Fruit fly (Drosophila melanogaster) whole organism, embryonic: ENCODE measurements around the gene Cdc6.

Experiments
- Bgb ChIP-seq: fragments of 200-800 bp; sonication (Bioruptor generic); IDR thresholded peaks from 2 replicates; pipeline ENCODE4 v1.3.6; 2022; ENCODE audit warnings: missing biosample characterization, missing genetic modification characterization; ENCODE audit not compliant: partially characterized antibody
- CG1024 ChIP-seq: fragments of 200-800 bp; sonication (Bioruptor generic); IDR thresholded peaks from 2 replicates; pipeline ENCODE4 v1.3.6; 2022; ENCODE audit warnings: missing biosample characterization, missing genetic modification characterization
- CG10366 ChIP-seq: fragments of 200-800 bp; sonication (Bioruptor generic); IDR thresholded peaks from 2 replicates; pipeline ENCODE4 v1.3.6; 2022; ENCODE audit warnings: missing biosample characterization, missing genetic modification characterization
- CG10959 ChIP-seq: fragments of 200-800 bp; sonication (Bioruptor generic); IDR thresholded peaks from 2 replicates; pipeline ENCODE4 v1.3.6; 2022; ENCODE audit warnings: missing biosample characterization, missing genetic modification characterization
- CG10979 ChIP-seq: fragments of 200-800 bp; sonication (Bioruptor generic); optimal IDR thresholded peaks from 2 replicates; lab custom pipeline; 2018; ENCODE audit warnings: missing biosample characterization, mild to moderate bottlenecking, missing genetic modification characterization, moderate library complexity
- CG11723 ChIP-seq: fragments of 200-800 bp; sonication (Bioruptor generic); optimal IDR thresholded peaks from 2 replicates; lab custom pipeline; 2017; ENCODE audit warnings: missing biosample characterization, mild to moderate bottlenecking, missing genetic modification characterization
- CG13775 ChIP-seq: fragments of 200-800 bp; sonication (Bioruptor generic); optimal IDR thresholded peaks from 3 replicates; lab custom pipeline; 2017; ENCODE audit warnings: missing biosample characterization, mild to moderate bottlenecking, missing genetic modification characterization
- CG14014 ChIP-seq: fragments of 200-800 bp; sonication (Bioruptor generic); IDR thresholded peaks from 2 replicates; pipeline ENCODE4 v1.3.6; 2022; ENCODE audit warnings: missing biosample characterization, missing genetic modification characterization
- CG1603 ChIP-seq: fragments of 200-800 bp; sonication (Bioruptor generic); optimal IDR thresholded peaks from 2 replicates; lab custom pipeline; 2019; ENCODE audit warnings: missing biosample characterization, mild to moderate bottlenecking, missing genetic modification characterization, moderate library complexity
- CG17186 ChIP-seq: fragments of 200-800 bp; sonication (Bioruptor generic); optimal IDR thresholded peaks from 3 replicates; lab custom pipeline; 2017; ENCODE audit warnings: missing biosample characterization, missing genetic modification reagents, missing genetic modification characterization
- CG18476 ChIP-seq: fragments of 200-800 bp; sonication (Bioruptor generic); optimal IDR thresholded peaks from 2 replicates; lab custom pipeline; 2016; ENCODE audit warnings: missing biosample characterization, mild to moderate bottlenecking, missing genetic modification characterization
- CG2712 ChIP-seq: fragments of 200-800 bp; optimal IDR thresholded peaks from 3 replicates; lab custom pipeline; 2019; ENCODE audit warnings: missing biosample characterization, mild to moderate bottlenecking, missing genetic modification characterization, moderate library complexity
- CG2889 ChIP-seq: fragments of 200-800 bp; sonication (Bioruptor generic); IDR thresholded peaks from 3 replicates; pipeline ENCODE4 v1.3.6; 2022; ENCODE audit warnings: missing biosample characterization, missing genetic modification characterization
- CG30403 ChIP-seq: fragments of 200-800 bp; sonication (Bioruptor generic); optimal IDR thresholded peaks from 3 replicates; lab custom pipeline; 2016; ENCODE audit warnings: missing biosample characterization, missing genetic modification characterization
- CG33557 ChIP-seq: fragments of 200-800 bp; sonication (Bioruptor generic); optimal IDR thresholded peaks from 2 replicates; lab custom pipeline; 2019; ENCODE audit warnings: missing biosample characterization, mild to moderate bottlenecking, missing genetic modification characterization, moderate library complexity
- CG4617 ChIP-seq: fragments of 200-800 bp; sonication (Bioruptor generic); optimal IDR thresholded peaks from 3 replicates; lab custom pipeline; 2016; ENCODE audit warnings: missing biosample characterization, missing genetic modification characterization, borderline replicate concordance
- CG6272 ChIP-seq: fragments of 200-800 bp; sonication (Bioruptor generic); IDR thresholded peaks from 2 replicates; pipeline ENCODE4 v1.3.6; 2022; ENCODE audit warnings: missing biosample characterization, missing genetic modification characterization
- CG7271 ChIP-seq: fragments of 200-800 bp; sonication (Bioruptor generic); optimal IDR thresholded peaks from 2 replicates; lab custom pipeline; 2018; ENCODE audit warnings: missing biosample characterization, mild to moderate bottlenecking, missing genetic modification characterization, moderate library complexity
- CG7556 ChIP-seq: fragments of 200-800 bp; sonication (Bioruptor generic); optimal IDR thresholded peaks from 2 replicates; lab custom pipeline; 2017; ENCODE audit warnings: missing biosample characterization, mild to moderate bottlenecking, missing genetic modification characterization
- CG9932 ChIP-seq: fragments of 200-800 bp; sonication (Bioruptor generic); IDR thresholded peaks from 2 replicates; pipeline ENCODE4 v1.3.6; 2022; ENCODE audit warnings: missing biosample characterization, missing genetic modification characterization
- Camta ChIP-seq: fragments of 200-800 bp; sonication (Bioruptor generic); optimal IDR thresholded peaks from 2 replicates; lab custom pipeline; 2016; ENCODE audit warnings: missing biosample characterization, missing genetic modification characterization
- Dp ChIP-seq: fragments of 200-800 bp; sonication (Bioruptor generic); optimal IDR thresholded peaks from 2 replicates; lab custom pipeline; 2018; ENCODE audit warnings: missing biosample characterization, mild to moderate bottlenecking, missing genetic modification characterization, moderate library complexity
- Max ChIP-seq: fragments of 200-800 bp; sonication (Bioruptor generic); optimal IDR thresholded peaks from 2 replicates; lab custom pipeline; 2016; ENCODE audit warnings: missing biosample characterization, mild to moderate bottlenecking, missing genetic modification characterization
- NC2β ChIP-seq: fragments of 200-800 bp; sonication (Bioruptor generic); optimal IDR thresholded peaks from 2 replicates; lab custom pipeline; 2016; ENCODE audit warnings: missing biosample characterization, missing genetic modification characterization
- Opbp ChIP-seq: fragments of 200-800 bp; sonication (Bioruptor generic); IDR thresholded peaks from 3 replicates; pipeline ENCODE4 v1.3.6; 2022; ENCODE audit warnings: missing biosample characterization, missing genetic modification characterization; ENCODE audit not compliant: partially characterized antibody
- TFAM ChIP-seq: fragments of 200-800 bp; sonication (Bioruptor generic); optimal IDR thresholded peaks from 2 replicates; lab custom pipeline; 2017; ENCODE audit warnings: missing biosample characterization, missing genetic modification characterization, inconsistent platforms
- Taf1 ChIP-seq: fragments of 200-800 bp; sonication (Bioruptor generic); IDR thresholded peaks from 2 replicates; pipeline ENCODE4 v1.3.6; 2022; ENCODE audit warnings: missing biosample characterization, missing genetic modification characterization
- cad ChIP-seq: fragments of >200 bp; optimal IDR thresholded peaks from 2 replicates; lab custom pipeline; 2017; ENCODE audit warnings: missing biosample characterization, missing genetic modification characterization
- cg ChIP-seq: fragments of 200-800 bp; sonication (Bioruptor generic); optimal IDR thresholded peaks from 3 replicates; lab custom pipeline; 2019; ENCODE audit warnings: missing biosample characterization, mild to moderate bottlenecking, missing genetic modification characterization, moderate library complexity
- danr ChIP-seq: fragments of 200-800 bp; sonication (Bioruptor generic); IDR thresholded peaks from 2 replicates; pipeline ENCODE4 v1.3.6; 2022; ENCODE audit warnings: missing biosample characterization, missing genetic modification characterization
- fd3F ChIP-seq: fragments of 200-800 bp; sonication (Bioruptor generic); optimal IDR thresholded peaks from 2 replicates; lab custom pipeline; 2018; ENCODE audit warnings: missing biosample characterization, mild to moderate bottlenecking, missing genetic modification characterization, moderate library complexity
- gcm ChIP-seq: fragments of 200-800 bp; sonication (Bioruptor generic); optimal IDR thresholded peaks from 2 replicates; lab custom pipeline; 2019; ENCODE audit warnings: missing biosample characterization, mild to moderate bottlenecking, missing genetic modification characterization, moderate library complexity
- grn ChIP-seq: fragments of 200-800 bp; sonication (Bioruptor generic); optimal IDR thresholded peaks from 3 replicates; lab custom pipeline; 2017; ENCODE audit warnings: missing biosample characterization, missing genetic modification characterization
- hbn ChIP-seq: fragments of 200-800 bp; sonication (Bioruptor generic); IDR thresholded peaks from 2 replicates; pipeline ENCODE4 v1.3.6; 2022; ENCODE audit warnings: missing biosample characterization, missing genetic modification characterization; ENCODE audit not compliant: partially characterized antibody
- hkb ChIP-seq, 2 experiments: fragments of 200-800 bp in 1 of 2; fragments of >200 bp in 1 of 2; sonication (Bioruptor generic) in 1 of 2; IDR thresholded peaks in 1 of 2; optimal IDR thresholded peaks in 1 of 2; 2 replicates each; pipeline versions ENCODE4 v1.3.6 to Lab custom; 2017 to 2022; ENCODE audit warnings: missing biosample characterization in 1 of 2, missing genetic modification characterization in 1 of 2
- lilli ChIP-seq: fragments of 200-800 bp; sonication (Bioruptor generic); optimal IDR thresholded peaks from 3 replicates; lab custom pipeline; 2016; ENCODE audit warnings: missing biosample characterization, missing genetic modification characterization
- nmo ChIP-seq: fragments of 200-800 bp; sonication (Bioruptor generic); optimal IDR thresholded peaks from 2 replicates; lab custom pipeline; 2018; ENCODE audit warnings: missing biosample characterization, mild to moderate bottlenecking, missing genetic modification characterization, moderate library complexity
- onecut ChIP-seq: fragments of 200-800 bp; sonication (Bioruptor generic); IDR thresholded peaks from 2 replicates; pipeline ENCODE4 v1.3.6; 2022; ENCODE audit warnings: missing biosample characterization, missing genetic modification characterization
- org-1 ChIP-seq: fragments of 200-800 bp; sonication (Bioruptor generic); optimal IDR thresholded peaks from 2 replicates; lab custom pipeline; 2017; ENCODE audit warnings: missing biosample characterization, missing genetic modification characterization
- p53 ChIP-seq: fragments of 200-800 bp; sonication (Bioruptor generic); optimal IDR thresholded peaks from 2 replicates; lab custom pipeline; 2016; ENCODE audit warnings: missing biosample characterization, missing genetic modification characterization
- pita ChIP-seq: fragments of 200-800 bp; sonication (Bioruptor generic); optimal IDR thresholded peaks from 2 replicates; lab custom pipeline; 2017; ENCODE audit warnings: missing biosample characterization, mild to moderate bottlenecking, missing genetic modification characterization
- prd ChIP-seq, 3 experiments: fragments of >200 bp in 2 of 3; fragments of 200-800 bp in 1 of 3; sonication (Bioruptor generic) in 1 of 3; optimal IDR thresholded peaks in 2 of 3; IDR thresholded peaks in 1 of 3; 2 replicates in 2 of 3; 3 replicates in 1 of 3; pipeline versions ENCODE4 v1.3.6 to Lab custom; 2017 to 2022; ENCODE audit warnings: missing biosample characterization in 1 of 3, missing genetic modification characterization in 1 of 3
- seq ChIP-seq: fragments of 200-800 bp; sonication (Bioruptor generic); IDR thresholded peaks from 2 replicates; pipeline ENCODE4 v1.3.6; 2022; ENCODE audit warnings: missing biosample characterization, missing genetic modification characterization
- slbo ChIP-seq: fragments of 200-800 bp; sonication (Bioruptor generic); IDR thresholded peaks from 2 replicates; pipeline ENCODE4 v1.3.6; 2022; ENCODE audit warnings: missing biosample characterization, missing genetic modification characterization
- tgo ChIP-seq: fragments of 200-800 bp; sonication (Bioruptor generic); IDR thresholded peaks from 3 replicates; pipeline ENCODE4 v1.3.6; 2022; ENCODE audit warnings: missing biosample characterization, missing genetic modification characterization
- tin ChIP-seq: fragments of 200-800 bp; sonication (Bioruptor generic); optimal IDR thresholded peaks from 3 replicates; lab custom pipeline; 2016; ENCODE audit warnings: missing biosample characterization, missing genetic modification characterization
- tio ChIP-seq: fragments of 200-800 bp; sonication (Bioruptor generic); optimal IDR thresholded peaks from 2 replicates; lab custom pipeline; 2017; ENCODE audit warnings: missing biosample characterization, missing genetic modification characterization, inconsistent platforms
- wor ChIP-seq: fragments of 200-800 bp; sonication (Bioruptor generic); IDR thresholded peaks from 2 replicates; pipeline ENCODE4 v1.3.6; 2022; ENCODE audit warnings: missing biosample characterization, missing genetic modification characterization

Cdc6 gene

DNA sequence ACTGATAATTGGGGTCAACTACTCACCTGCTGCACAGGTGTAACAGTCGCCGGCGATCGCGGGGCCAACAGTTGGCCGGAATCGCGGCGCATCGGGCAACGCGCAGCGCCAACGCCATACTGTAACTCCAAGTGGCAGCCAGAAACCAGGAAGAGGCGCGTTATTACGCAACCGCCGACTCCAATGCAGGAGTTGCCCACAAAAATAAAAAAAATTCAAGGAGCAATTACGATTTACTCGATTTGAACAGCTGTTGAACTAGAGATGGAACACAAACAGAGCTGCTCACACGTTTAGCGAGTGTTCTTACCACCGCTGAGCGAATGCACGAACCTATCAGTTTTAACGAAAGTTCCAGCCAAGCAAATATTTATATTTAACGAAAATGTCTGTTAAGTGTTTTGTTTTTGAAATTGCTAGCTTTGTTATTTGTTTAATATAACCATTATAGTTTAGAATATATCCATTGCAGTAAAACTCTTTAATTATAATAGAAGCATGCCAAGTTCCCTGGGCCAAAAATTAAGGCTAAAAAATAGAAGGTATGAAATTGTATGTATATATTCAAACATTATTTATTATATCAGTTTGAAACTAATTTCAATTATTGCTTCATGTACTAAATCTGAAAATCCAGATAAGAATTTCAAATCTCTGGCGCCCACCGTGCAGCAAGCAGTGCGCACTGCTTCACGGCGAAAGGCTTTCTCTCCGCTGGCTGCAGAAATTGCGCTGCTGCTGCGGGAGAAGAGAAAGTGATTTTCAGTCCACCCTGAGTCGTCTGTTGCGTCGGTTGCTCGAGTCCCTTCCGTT is 29.8 kb downstream of the Cdc6 start, which contains the start of the genes CG5989 and CG6282 (continued):
- TF ChIP-seq CG14014 (GFP tag; lab: Robert Waterston, UW) (peak; percentile 57), hbn (GFP tag; lab: Robert Waterston, UW) (peak; percentile 30; the same call in 1 of the 2 replicates), CG33557 (GFP tag; lab: Kevin White, UChicago) (no peak), CG30403 (GFP tag; lab: Kevin White, UChicago) (peak; percentile 53), CG9932 (GFP tag; lab: Robert Waterston, UW) (peak; percentile 61), CG1024 (GFP tag; lab: Robert Waterston, UW) (no peak), p53 (GFP tag; lab: Kevin White, UChicago) (no peak), CG10366 (GFP tag; lab: Robert Waterston, UW) (peak; percentile 44), Opbp (GFP tag; lab: Robert Waterston, UW) (peak; percentile 66), wor (0 out of 2 replicates have a peak, but pooled peaks have one; percentile 18), Camta (GFP tag; lab: Kevin White, UChicago) (no peak), Dp (GFP tag; lab: Kevin White, UChicago) (peak; percentile 64), Bgb (GFP tag; lab: Robert Waterston, UW) (peak; percentile 60), tin (GFP tag; lab: Kevin White, UChicago) (no peak), CG10979 (tag; lab: Kevin White, UChicago) (peak; percentile 45), CG11723 (GFP tag; lab: Kevin White, UChicago) (no peak), NC2β (GFP tag; lab: Kevin White, UChicago) (no peak), CG7271 (tag; lab: Kevin White, UChicago) (no peak), CG1603 (tag; lab: Kevin White, UChicago) (peak; percentile 59), CG4617 (peak; percentile 24), cad (GFP tag; lab: Kevin White, UChicago) (no peak), tio (GFP tag; lab: Kevin White, UChicago) (no peak), org-1 (peak; percentile 13), slbo (peak; percentile 71), nmo (peak; percentile 61), grn (no peak), CG6272 (GFP tag; lab: Robert Waterston, UW) (no peak), fd3F (GFP tag; lab: Kevin White, UChicago) (peak; percentile 19), prd (optimal IDR thresholded peaks at IDR 0.05; lab: Kevin White, UChicago) (no peak), prd (GFP tag; IDR thresholded peaks at IDR 0.05; lab: Robert Waterston, UW) (0 out of 3 replicates have a peak, but pooled peaks have one; percentile 35), pita (GFP tag; lab: Kevin White, UChicago) (peak; percentile 89), seq (GFP tag; lab: Robert Waterston, UW) (peak; percentile 33; the same call in 1 of the 2 replicates), CG2889 (GFP tag; lab: Robert Waterston, UW) (peak; percentile 49; the same call in 2 of the 3 replicates), Max (GFP tag; lab: Kevin White, UChicago) (peak; percentile 52), CG7556 (GFP tag; lab: Kevin White, UChicago) (peak; percentile 60), tgo (GFP tag; lab: Robert Waterston, UW) (no peak), gcm (GFP tag; lab: Kevin White, UChicago) (no peak), CG17186 (GFP tag; lab: Kevin White, UChicago) (no peak), hkb (optimal IDR thresholded peaks at IDR 0.05; lab: Kevin White, UChicago) (no peak), hkb (GFP tag; IDR thresholded peaks at IDR 0.05; lab: Robert Waterston, UW) (peak; percentile 57), onecut (peak; percentile 34), lilli (GFP tag; lab: Kevin White, UChicago) (peak; percentile 54), Taf1 (GFP tag; lab: Robert Waterston, UW) (no peak), danr (GFP tag; lab: Robert Waterston, UW) (no peak), CG13775 (GFP tag; lab: Kevin White, UChicago) (peak; percentile 33), cg (GFP tag; lab: Kevin White, UChicago) (no peak), CG10959 (GFP tag; lab: Robert Waterston, UW) (no peak; the same call in 1 of the 2 replicates), CG2712 (tag; lab: Kevin White, UChicago) (peak; percentile 24), TFAM (GFP tag; lab: Kevin White, UChicago) (no peak), CG18476 (GFP tag; lab: Kevin White, UChicago) (peak; percentile 5)
